Worm (Caenorhabditis elegans): ENCODE measurements around the gene C07C7.1.
"Not testable (repeated sequence)": the region's sequence is repeated elsewhere in the genome, so short reads cannot be mapped to it uniquely, and the experiment has no call there.

Gene C07C7.1

DNA sequence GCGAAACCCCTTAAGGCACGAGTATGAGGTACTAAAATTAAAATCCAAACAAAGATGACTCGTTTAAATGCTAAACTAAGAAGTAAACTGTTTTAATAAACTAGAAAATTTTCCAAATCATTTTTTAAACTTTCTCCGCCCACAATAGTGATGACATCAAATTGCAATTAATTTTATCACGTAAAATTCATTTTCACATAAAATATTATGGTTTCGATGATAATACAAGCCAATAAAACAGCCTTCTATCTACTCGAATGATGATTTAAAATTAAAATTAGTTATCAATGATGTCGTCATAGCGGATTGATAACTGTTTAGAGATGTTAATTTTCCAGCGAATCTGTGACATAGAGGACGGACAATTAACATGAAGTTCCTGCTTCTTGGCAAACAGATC lies 19.0 kb upstream of the C07C7.1 start, which contains the start of gene C07C7.3:
C07C7.3 (plus strand) TSS at position 371 of the 400 bp plus-strand sequence.
- no peak for TF ChIP-seq ZK546.5 (tag; optimal IDR thresholded peaks at IDR 0.05)
- TF ChIP-seq egl-27 (tag; optimal IDR thresholded peaks at IDR 0.05) = no peak
- TF ChIP-seq pqm-1 (tag; optimal IDR thresholded peaks at IDR 0.05) = peak; percentile 26
- TF ChIP-seq elt-2 (tag; optimal IDR thresholded peaks at IDR 0.05) = peak; percentile 85
- no peak for TF ChIP-seq nhr-237 (tag; optimal IDR thresholded peaks at IDR 0.05)
- TF ChIP-seq skn-1 (tag; optimal IDR thresholded peaks at IDR 0.05) = peak; percentile 55

DNA sequence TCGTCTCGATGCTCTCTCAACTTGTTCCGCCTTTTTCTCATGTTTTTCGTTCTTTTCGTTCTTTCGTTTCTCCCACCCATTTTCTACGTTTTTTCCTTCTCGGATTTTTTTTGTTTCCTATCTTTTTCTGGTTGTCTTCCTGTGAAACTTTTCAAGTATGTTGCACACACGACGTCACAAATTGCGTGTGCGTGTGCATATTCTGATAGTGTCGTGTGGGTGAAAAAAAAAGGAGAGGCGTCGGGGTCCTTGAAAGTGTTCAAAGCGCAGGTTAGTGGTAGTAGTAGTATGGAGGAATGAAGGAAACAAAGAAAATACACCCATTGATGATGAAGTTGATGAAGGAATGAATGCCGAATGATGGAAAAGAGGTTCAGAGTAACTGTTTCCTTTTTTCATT lies 14.9 kb upstream of the C07C7.1 start:
- TF ChIP-seq R02D3.7 (tag; optimal IDR thresholded peaks at IDR 0.05) (no peak), fos-1 (tag; optimal IDR thresholded peaks at IDR 0.05) (no peak), fkh-10 (GFP tag; optimal IDR thresholded peaks at IDR 0.05) (peak; percentile 33)

DNA sequence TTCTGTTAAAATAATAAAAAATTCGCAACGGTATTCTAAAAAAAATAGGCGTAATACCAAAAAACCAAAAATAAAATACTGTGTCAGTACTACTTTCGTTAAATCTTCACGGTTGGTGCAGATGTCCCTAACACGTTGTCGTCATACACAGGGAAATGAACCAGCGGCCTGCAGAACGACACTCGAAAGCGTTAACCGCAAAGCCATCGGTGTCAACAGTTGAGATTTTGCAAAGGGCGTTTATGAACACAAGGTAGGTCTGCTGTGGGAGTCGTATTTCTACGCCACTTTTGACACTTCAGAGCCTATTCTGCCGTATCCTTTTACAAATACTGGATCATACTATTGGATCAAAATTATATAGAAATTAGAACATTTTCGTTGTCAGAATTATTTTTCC lies 6.5 kb downstream of the C07C7.1 start:
- TF ChIP-seq lin-15B (tag; optimal IDR thresholded peaks at IDR 0.05) (peak; percentile 30), lin-39 (tag; optimal IDR thresholded peaks at IDR 0.05) (peak; percentile 80), zag-1 (tag; optimal IDR thresholded peaks at IDR 0.05) (no peak), nhr-43 (tag; optimal IDR thresholded peaks at IDR 0.05; ENCODE audit: poor library complexity, severe bottlenecking) (peak; percentile 59), ceh-82 (tag; optimal IDR thresholded peaks at IDR 0.05) (no peak), jun-1 (tag; optimal IDR thresholded peaks at IDR 0.05) (peak; percentile 53), egl-5 (tag; optimal IDR thresholded peaks at IDR 0.05) (peak; percentile 41), unc-62 (GFP tag; optimal IDR thresholded peaks at IDR 0.05) (no peak), nfya-1 (tag; optimal IDR thresholded peaks at IDR 0.05; ENCODE audit: insufficient read depth) (no peak), ceh-16 (tag; optimal IDR thresholded peaks at IDR 0.05) (no peak), nhr-25 (tag; optimal IDR thresholded peaks at IDR 0.05) (peak; percentile 39), nhr-23 (tag; optimal IDR thresholded peaks at IDR 0.05) (peak; percentile 50), pha-4 (tag; optimal IDR thresholded peaks at IDR 0.05) (peak; percentile 78)

DNA sequence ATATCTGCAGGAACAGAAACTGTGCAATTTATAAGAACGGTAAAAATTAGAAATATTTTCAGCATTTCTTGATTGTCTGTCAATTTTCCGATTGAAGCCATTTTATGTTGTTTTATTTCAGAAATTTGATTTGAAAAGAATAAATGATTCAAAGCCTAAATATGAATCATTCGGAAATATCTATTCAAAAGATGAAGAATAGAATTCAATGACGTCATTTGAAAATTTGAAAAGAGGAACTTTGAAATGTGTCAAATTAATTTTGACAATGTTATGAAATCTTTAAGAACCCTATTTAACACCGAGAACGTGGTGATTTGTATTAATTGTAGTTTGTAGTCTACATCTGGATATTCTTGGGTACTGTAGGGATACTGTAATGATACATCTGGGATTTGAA lies 7.9 kb downstream of the C07C7.1 start, which contains the start of gene C46C2.5:
C46C2.5 (minus strand) TSS at position 101 of the 400 bp plus-strand sequence.
- TF ChIP-seq daf-12 (tag; optimal IDR thresholded peaks at IDR 0.05) (no peak), tbx-2 (tag; optimal IDR thresholded peaks at IDR 0.05) (no peak), jun-1 (tag; optimal IDR thresholded peaks at IDR 0.05) (no peak), pqm-1 (tag; optimal IDR thresholded peaks at IDR 0.05) (no peak)

DNA sequence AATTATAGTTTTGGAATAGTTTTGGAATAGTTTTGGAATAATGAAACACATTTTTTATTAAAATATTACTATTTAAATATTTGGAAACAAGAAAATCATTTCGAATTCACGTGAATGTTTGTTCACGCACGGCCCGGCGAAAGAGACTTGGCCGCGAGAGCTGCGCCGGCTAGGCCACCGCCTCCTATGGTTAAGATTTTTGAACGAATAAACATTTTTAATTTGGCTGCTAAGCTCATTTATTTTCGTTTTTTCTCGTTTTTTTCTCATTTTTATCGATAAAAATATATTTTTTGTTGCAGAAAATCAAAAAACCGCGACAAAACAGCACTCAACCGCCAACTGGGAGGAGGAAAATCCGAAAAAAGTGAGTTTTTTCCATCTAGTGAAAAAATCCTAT lies 9.9 kb downstream of the C07C7.1 start, which contains the start of gene C46C2.7:
C46C2.7 (plus strand) TSS at position 301 of the 400 bp plus-strand sequence.
- not testable (repeated sequence) for TF ChIP-seq unc-39, lsy-12, ztf-4 (tag; optimal IDR thresholded peaks at IDR 0.05)

DNA sequence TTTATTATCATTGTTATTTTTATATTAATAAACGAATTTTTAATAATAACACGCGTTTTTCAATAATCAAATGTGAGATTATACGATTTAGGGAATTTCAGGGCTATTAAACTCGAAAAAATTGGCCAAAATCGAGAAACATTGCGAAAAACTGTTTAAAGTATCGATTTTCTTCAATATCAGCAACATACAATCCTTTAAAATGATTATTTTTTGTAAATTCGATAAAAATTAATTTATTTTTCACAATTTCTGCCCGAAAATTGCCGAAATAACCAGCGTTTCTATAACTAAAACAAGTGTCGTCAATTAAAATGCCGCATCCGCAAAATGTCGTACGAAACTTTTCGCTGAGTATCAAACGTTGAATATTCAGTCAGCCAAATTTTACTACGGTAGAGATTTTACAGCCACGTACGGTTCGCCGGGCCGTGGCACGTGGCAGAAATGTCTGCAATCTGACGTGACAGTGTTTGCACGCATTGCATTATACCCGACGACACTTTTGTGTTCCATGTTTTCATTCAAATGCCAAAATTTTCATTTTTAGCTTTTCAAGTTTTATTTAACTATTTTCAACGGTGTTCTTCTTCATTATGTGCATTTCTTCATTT lies 11.5 kb downstream of the C07C7.1 start:
- TF ChIP-seq lsy-12 (tag; optimal IDR thresholded peaks at IDR 0.05) (peak; percentile 34), nhr-25 (tag; optimal IDR thresholded peaks at IDR 0.05) (peak; percentile 43)

DNA sequence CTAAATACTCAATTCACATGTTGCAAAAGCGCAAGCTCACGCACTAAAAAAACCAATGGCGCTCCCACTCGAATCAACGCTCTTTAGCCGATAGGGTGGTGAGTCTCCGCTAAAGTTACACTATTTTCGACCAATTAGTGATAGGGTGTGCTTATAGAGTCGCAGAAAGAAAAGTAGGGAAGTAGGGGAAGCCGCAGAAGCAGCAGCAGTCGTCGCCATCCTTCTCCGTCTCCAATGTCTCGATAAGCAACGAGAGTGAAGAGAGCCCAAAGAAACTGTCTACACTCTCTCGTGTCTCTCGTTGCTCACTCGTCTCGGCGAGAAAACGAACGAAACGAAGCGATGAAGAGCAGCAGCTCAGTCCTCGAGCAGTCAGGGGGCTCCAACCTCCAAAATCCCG lies 12.1 kb downstream of the C07C7.1 start:
- TF ChIP-seq fos-1 (tag; optimal IDR thresholded peaks at IDR 0.05) (no peak), lin-15B (tag; optimal IDR thresholded peaks at IDR 0.05) (peak; percentile 44), unc-62 (GFP tag; optimal IDR thresholded peaks at IDR 0.05) (peak; percentile 42), nhr-76 (tag; optimal IDR thresholded peaks at IDR 0.05) (no peak), R02D3.7 (tag; optimal IDR thresholded peaks at IDR 0.05) (no peak), nhr-25 (tag; optimal IDR thresholded peaks at IDR 0.05) (no peak), ztf-11 (tag; optimal IDR thresholded peaks at IDR 0.05) (no peak), ceh-16 (tag; optimal IDR thresholded peaks at IDR 0.05) (no peak), snpc-4 (tag; optimal IDR thresholded peaks at IDR 0.05) (peak; percentile 63), nhr-12 (tag; optimal IDR thresholded peaks at IDR 0.05) (no peak), fkh-10 (GFP tag; optimal IDR thresholded peaks at IDR 0.05) (peak; percentile 66), hmg-11 (tag; optimal IDR thresholded peaks at IDR 0.05) (peak; percentile 84), skn-1 (tag; optimal IDR thresholded peaks at IDR 0.05) (no peak), ZK546.5 (tag; optimal IDR thresholded peaks at IDR 0.05) (no peak), sea-2 (GFP tag; optimal IDR thresholded peaks at IDR 0.05) (no peak), zag-1 (tag; optimal IDR thresholded peaks at IDR 0.05) (no peak), mdl-1 (tag; optimal IDR thresholded peaks at IDR 0.05) (no peak), aly-2 (tag; optimal IDR thresholded peaks at IDR 0.05) (no peak), ceh-9 (tag; optimal IDR thresholded peaks at IDR 0.05) (no peak), elt-1 (tag; optimal IDR thresholded peaks at IDR 0.05) (no peak), mml-1 (tag; optimal IDR thresholded peaks at IDR 0.05) (no peak), egl-27 (tag; optimal IDR thresholded peaks at IDR 0.05) (peak; percentile 39), tbx-2 (tag; optimal IDR thresholded peaks at IDR 0.05) (no peak), elt-2 (tag; optimal IDR thresholded peaks at IDR 0.05) (peak; percentile 62), pqm-1 (tag; optimal IDR thresholded peaks at IDR 0.05) (peak; percentile 71), daf-12 (tag; optimal IDR thresholded peaks at IDR 0.05) (no peak), nhr-23 (tag; optimal IDR thresholded peaks at IDR 0.05) (no peak), nhr-43 (tag; optimal IDR thresholded peaks at IDR 0.05; ENCODE audit: poor library complexity, severe bottlenecking) (peak; percentile 29), unc-39 (tag; optimal IDR thresholded peaks at IDR 0.05) (no peak)

Data from whole organism, L3 larva.